Worm (Caenorhabditis elegans) whole organism, mixed stage, embryonic: ENCODE data around the gene hpk-1.

ENCODE experiments used
- ces-1 ChIP-seq: fragments of 150-350 bp; optimal IDR thresholded peaks from 2 replicates; lab custom pipeline; 2014; ENCODE audit warnings: missing biosample characterization, missing genetic modification reagents, missing genetic modification characterization
- lsy-2 ChIP-seq: fragments of 150-350 bp; optimal IDR thresholded peaks from 2 replicates; lab custom pipeline; 2014; ENCODE audit warnings: missing biosample characterization, missing genetic modification characterization
- mls-2 ChIP-seq: sonication (generic microtip); optimal IDR thresholded peaks from 2 replicates; lab custom pipeline; 2016; ENCODE audit warnings: mild to moderate bottlenecking, missing genetic modification characterization, moderate library complexity, missing compliant biosample characterization
- nhr-28 ChIP-seq: fragments of 150-350 bp; optimal IDR thresholded peaks from 2 replicates; lab custom pipeline; 2014; ENCODE audit warnings: missing biosample characterization, missing genetic modification characterization
- nhr-76 ChIP-seq: sonication (generic microtip); optimal IDR thresholded peaks from 2 replicates; lab custom pipeline; 2017; ENCODE audit warnings: missing biosample characterization, missing genetic modification characterization
- sptf-1 ChIP-seq: sonication (generic microtip); optimal IDR thresholded peaks from 2 replicates; lab custom pipeline; 2017; ENCODE audit warnings: mild to moderate bottlenecking, missing genetic modification characterization, moderate library complexity, missing compliant biosample characterization
- unc-39 ChIP-seq: fragments of 150-350 bp; optimal IDR thresholded peaks from 2 replicates; lab custom pipeline; 2014; ENCODE audit warnings: missing biosample characterization, missing genetic modification characterization
- unc-62 ChIP-seq: fragments of 150-350 bp; optimal IDR thresholded peaks from 2 replicates; lab custom pipeline; 2014; ENCODE audit warnings: missing biosample characterization, missing genetic modification reagents, missing genetic modification characterization

DNA sequence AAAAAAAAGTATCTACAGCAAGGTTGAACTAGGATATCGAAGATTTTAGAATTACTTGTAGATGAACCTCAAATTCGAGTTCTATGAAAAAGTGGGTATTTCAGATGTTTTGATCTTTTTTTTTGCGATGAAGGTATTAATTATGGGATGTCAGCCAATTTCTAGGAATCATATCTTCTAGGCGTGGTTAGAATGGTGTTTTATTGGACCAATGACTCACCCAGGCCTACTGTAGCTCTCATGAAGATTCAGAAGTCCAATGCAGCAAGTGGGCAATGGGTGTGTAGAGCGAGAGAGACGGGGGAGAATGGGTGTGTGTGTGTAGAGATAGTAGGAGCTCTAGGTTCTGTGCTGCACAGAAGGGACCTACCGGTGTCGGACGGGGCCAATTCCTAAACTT is 5.1 kb upstream of the hpk-1 start:
- TF ChIP-seq ces-1 (GFP tag; lab: Kevin White, UChicago): no peak
- no peak for TF ChIP-seq unc-62
- no peak for TF ChIP-seq nhr-76
- TF ChIP-seq unc-39 (tag; lab: Kevin White, UChicago): no peak
- TF ChIP-seq nhr-28 (tag; lab: Kevin White, UChicago): no peak
- no peak for TF ChIP-seq mls-2 (tag; lab: Kevin White, UChicago)
- peak; percentile 72 for TF ChIP-seq lsy-2 (tag; lab: Kevin White, UChicago)
- TF ChIP-seq sptf-1 (tag; lab: Kevin White, UChicago): no peak
